Worm (Caenorhabditis elegans) whole organism, midembryonic: Measurements from ENCODE around the gene M05D6.3.

Experiments
- T22C8.4 ChIP-seq: fragments of 200-800 bp; sonication (Bioruptor generic); IDR thresholded peaks from 2 replicates; pipeline ENCODE4 v1.3.6; 2022; ENCODE audit warnings: missing genetic modification characterization, missing compliant biosample characterization
- cog-1 ChIP-seq: sonication (generic microtip); optimal IDR thresholded peaks from 2 replicates; lab custom pipeline; 2016; ENCODE audit warnings: missing genetic modification characterization, missing compliant biosample characterization
- flt-1 ChIP-seq: fragments of 200-800 bp; sonication (Bioruptor generic); IDR thresholded peaks from 2 replicates; pipeline ENCODE4 v1.3.6; 2022; ENCODE audit warnings: missing genetic modification characterization, missing compliant biosample characterization
- klf-2 ChIP-seq: fragments of 200-800 bp; sonication (Bioruptor generic); conservative IDR thresholded peaks from 2 replicates; pipeline ENCODE4 v1.3.6; 2022; ENCODE audit warnings: missing genetic modification reagents, missing genetic modification characterization, missing compliant biosample characterization
- med-1 ChIP-seq: sonication (generic microtip); optimal IDR thresholded peaks from 2 replicates; lab custom pipeline; 2017; ENCODE audit warnings: missing genetic modification characterization, mild to moderate bottlenecking, missing compliant biosample characterization, antibody characterized with exemption, missing genetic modification reagents; ENCODE audit not compliant: insufficient read depth
- ref-1 ChIP-seq: fragments of 200-800 bp; sonication (Bioruptor generic); conservative IDR thresholded peaks from 2 replicates; pipeline ENCODE4 v1.3.6; 2022; ENCODE audit warnings: missing genetic modification reagents, missing genetic modification characterization, missing compliant biosample characterization
- tab-1 ChIP-seq: fragments of 200-800 bp; sonication (Bioruptor generic); IDR thresholded peaks from 2 replicates; pipeline ENCODE4 v1.3.6; 2022; ENCODE audit warnings: missing genetic modification characterization, missing compliant biosample characterization
- ztf-23 ChIP-seq: fragments of 200-800 bp; sonication (Bioruptor generic); IDR thresholded peaks from 2 replicates; pipeline ENCODE4 v1.3.6; 2022; ENCODE audit warnings: missing genetic modification reagents, missing genetic modification characterization, missing compliant biosample characterization
- ztf-29 ChIP-seq: fragments of 200-800 bp; sonication (Bioruptor generic); IDR thresholded peaks from 2 replicates; pipeline ENCODE4 v1.3.6; 2022; ENCODE audit warnings: missing genetic modification reagents, missing genetic modification characterization, missing compliant biosample characterization

The M05D6.3 gene

ce11 chrII:8475306-8475822 lies at the start of gene M05D6.3, which contains the start of gene M05D6.1:
TSS of gene M05D6.3 (plus strand) at chrII:8475772.
TSS of gene M05D6.1 (minus strand) at chrII:8475406.
- TF ChIP-seq med-1 (GFP tag; lab: Kevin White, UChicago) (no peak), ztf-23 (GFP tag; lab: Robert Waterston, UW) (no peak)

- no peak for TF ChIP-seq klf-2 (GFP tag; lab: Robert Waterston, UW)
- TF ChIP-seq T22C8.4 (GFP tag; lab: Robert Waterston, UW): no peak
- no peak for TF ChIP-seq ref-1 (GFP tag; lab: Robert Waterston, UW)
- TF ChIP-seq flt-1 (GFP tag; lab: Robert Waterston, UW): no peak
- no peak for TF ChIP-seq tab-1
- no peak for TF ChIP-seq ztf-29 (GFP tag; lab: Robert Waterston, UW)
- no peak for TF ChIP-seq cog-1 (tag; lab: Kevin White, UChicago)
- no peak for TF ChIP-seq ztf-23 (GFP tag; lab: Robert Waterston, UW)
- TF ChIP-seq med-1 (GFP tag; lab: Kevin White, UChicago): no peak
These were observed 46.9 kb upstream of the M05D6.3 start, which contains the start of gene F14E5.2 for ce11 chrII:8428758-8428946. TSS of gene F14E5.2 (minus strand) at chrII:8428858.

- TF ChIP-seq flt-1 (GFP tag; lab: Robert Waterston, UW): no peak
These were observed 46.3 kb upstream of the M05D6.3 start for ce11 chrII:8428947-8429919.

- TF ChIP-seq flt-1 (GFP tag; lab: Robert Waterston, UW) (no peak), tab-1 (no peak), ref-1 (GFP tag; lab: Robert Waterston, UW) (no peak), ztf-29 (GFP tag; lab: Robert Waterston, UW) (no peak), klf-2 (GFP tag; lab: Robert Waterston, UW) (no peak)
These were observed 43.6 kb upstream of the M05D6.3 start, which contains the start of gene acp-2 for ce11 chrII:8431954-8432353. TSS of gene acp-2 (minus strand) at chrII:8432054.

ce11 chrII:8435005-8435404 lies 40.6 kb upstream of the M05D6.3 start, which contains the start of gene acp-4:
TSS of gene acp-4 (minus strand) at chrII:8435105.
- TF ChIP-seq med-1 (GFP tag; lab: Kevin White, UChicago) (no peak), ztf-29 (GFP tag; lab: Robert Waterston, UW) (no peak)

- TF ChIP-seq cog-1 (tag; lab: Kevin White, UChicago): no peak
These were observed 38.5 kb upstream of the M05D6.3 start, which contains the start of gene acp-3 for ce11 chrII:8437035-8437434. TSS of gene acp-3 (minus strand) at chrII:8437135.

ce11 chrII:8438791-8439287 lies 36.7 kb upstream of the M05D6.3 start, which contains the start of gene lips-10:
TSS of gene lips-10 (plus strand) at chrII:8439168.
- no peak for TF ChIP-seq flt-1 (GFP tag; lab: Robert Waterston, UW)

- TF ChIP-seq ztf-29 (GFP tag; lab: Robert Waterston, UW): no peak
- TF ChIP-seq cog-1 (tag; lab: Kevin White, UChicago): no peak
- TF ChIP-seq ztf-23 (GFP tag; lab: Robert Waterston, UW): no peak
- no peak for TF ChIP-seq flt-1 (GFP tag; lab: Robert Waterston, UW)
- TF ChIP-seq tab-1: no peak
- TF ChIP-seq ref-1 (GFP tag; lab: Robert Waterston, UW): no peak
- no peak for TF ChIP-seq T22C8.4 (GFP tag; lab: Robert Waterston, UW)
- no peak for TF ChIP-seq med-1 (GFP tag; lab: Kevin White, UChicago)
- TF ChIP-seq klf-2 (GFP tag; lab: Robert Waterston, UW): no peak
These were observed 35.5 kb upstream of the M05D6.3 start for ce11 chrII:8440097-8440496.

- TF ChIP-seq ztf-23 (GFP tag; lab: Robert Waterston, UW) (no peak), klf-2 (GFP tag; lab: Robert Waterston, UW) (no peak)
These were observed 34.8 kb upstream of the M05D6.3 start for ce11 chrII:8440792-8441191.

- TF ChIP-seq med-1 (GFP tag; lab: Kevin White, UChicago): no peak
- no peak for TF ChIP-seq ref-1 (GFP tag; lab: Robert Waterston, UW)
- no peak for TF ChIP-seq ztf-23 (GFP tag; lab: Robert Waterston, UW)
- TF ChIP-seq cog-1 (tag; lab: Kevin White, UChicago): no peak
These were observed 34.1 kb upstream of the M05D6.3 start for ce11 chrII:8441519-8441918.

ce11 chrII:8442176-8442575 lies 33.4 kb upstream of the M05D6.3 start:
- TF ChIP-seq tab-1: no peak
- no peak for TF ChIP-seq cog-1 (tag; lab: Kevin White, UChicago)
- no peak for TF ChIP-seq T22C8.4 (GFP tag; lab: Robert Waterston, UW)
- no peak; the same call in 1 of the 2 replicates for TF ChIP-seq ztf-29 (GFP tag; lab: Robert Waterston, UW)
- TF ChIP-seq ztf-23 (GFP tag; lab: Robert Waterston, UW): no peak
- TF ChIP-seq med-1 (GFP tag; lab: Kevin White, UChicago): no peak
- TF ChIP-seq flt-1 (GFP tag; lab: Robert Waterston, UW): no peak
- TF ChIP-seq ref-1 (GFP tag; lab: Robert Waterston, UW): no peak
- TF ChIP-seq klf-2 (GFP tag; lab: Robert Waterston, UW): no peak
